Fruit fly (Drosophila melanogaster) whole organism, embryonic: ENCODE data around the gene da.

Experiments used
- CG10274 ChIP-seq: fragments of 200-800 bp; sonication (Bioruptor generic); optimal IDR thresholded peaks from 3 replicates; lab custom pipeline; 2017; ENCODE audit warnings: missing biosample characterization, mild to moderate bottlenecking, missing genetic modification characterization
- CG11696 ChIP-seq: fragments of 200-800 bp; sonication (Bioruptor generic); IDR thresholded peaks from 2 replicates; pipeline ENCODE4 v1.3.6; 2022; ENCODE audit warnings: missing biosample characterization, missing genetic modification characterization
- CG12071 ChIP-seq: fragments of 200-800 bp; sonication (Bioruptor generic); optimal IDR thresholded peaks from 3 replicates; lab custom pipeline; 2018; ENCODE audit warnings: missing biosample characterization, mild to moderate bottlenecking, missing genetic modification characterization
- CG12769 ChIP-seq: fragments of 200-800 bp; sonication (Bioruptor generic); optimal IDR thresholded peaks from 2 replicates; lab custom pipeline; 2019; ENCODE audit warnings: missing biosample characterization, mild to moderate bottlenecking, missing genetic modification characterization, moderate library complexity
- CG14014 ChIP-seq: fragments of 200-800 bp; sonication (Bioruptor generic); IDR thresholded peaks from 2 replicates; pipeline ENCODE4 v1.3.6; 2022; ENCODE audit warnings: missing biosample characterization, missing genetic modification characterization
- CG14710 ChIP-seq: fragments of 200-800 bp; sonication (Bioruptor generic); optimal IDR thresholded peaks from 3 replicates; lab custom pipeline; 2019; ENCODE audit warnings: missing biosample characterization, mild to moderate bottlenecking, missing genetic modification characterization, moderate library complexity
- CG14860 ChIP-seq: fragments of 200-800 bp; sonication (Bioruptor generic); IDR thresholded peaks from 3 replicates; pipeline ENCODE4 v1.3.6; 2022; ENCODE audit warnings: missing biosample characterization, missing genetic modification characterization; ENCODE audit not compliant: partially characterized antibody
- CG1647 ChIP-seq: fragments of 200-800 bp; sonication (Bioruptor generic); optimal IDR thresholded peaks from 3 replicates; lab custom pipeline; 2016; ENCODE audit warnings: missing biosample characterization, missing genetic modification characterization
- CG17186 ChIP-seq: fragments of 200-800 bp; sonication (Bioruptor generic); optimal IDR thresholded peaks from 3 replicates; lab custom pipeline; 2017; ENCODE audit warnings: missing biosample characterization, missing genetic modification reagents, missing genetic modification characterization
- CG17912 ChIP-seq: fragments of 200-800 bp; sonication (Bioruptor generic); optimal IDR thresholded peaks from 2 replicates; lab custom pipeline; 2018; ENCODE audit warnings: missing biosample characterization, mild to moderate bottlenecking, missing genetic modification characterization
- CG18262 ChIP-seq: fragments of 200-800 bp; optimal IDR thresholded peaks from 3 replicates; lab custom pipeline; 2019; ENCODE audit warnings: missing biosample characterization, mild to moderate bottlenecking, missing genetic modification characterization, moderate library complexity
- CG18476 ChIP-seq: fragments of 200-800 bp; sonication (Bioruptor generic); optimal IDR thresholded peaks from 2 replicates; lab custom pipeline; 2016; ENCODE audit warnings: missing biosample characterization, mild to moderate bottlenecking, missing genetic modification characterization
- CG31441 ChIP-seq: fragments of 200-800 bp; sonication (Bioruptor generic); IDR thresholded peaks from 2 replicates; pipeline ENCODE4 v1.3.6; 2022; ENCODE audit warnings: missing biosample characterization, missing genetic modification characterization
- CG3726 ChIP-seq: fragments of 200-800 bp; sonication (Bioruptor generic); IDR thresholded peaks from 3 replicates; pipeline ENCODE4, ENCODE4 v1.3.6; 2022; ENCODE audit warnings: missing biosample characterization, missing genetic modification characterization
- CG3847 ChIP-seq: fragments of 200-800 bp; sonication (Bioruptor generic); IDR thresholded peaks from 2 replicates; pipeline ENCODE4 v1.3.6; 2022; ENCODE audit warnings: missing biosample characterization, missing genetic modification characterization
- CG4730 ChIP-seq: fragments of 200-800 bp; sonication (Bioruptor generic); IDR thresholded peaks from 2 replicates; pipeline ENCODE4 v1.3.6; 2022; ENCODE audit warnings: missing biosample characterization, missing genetic modification characterization
- CG6175 ChIP-seq: fragments of 200-800 bp; sonication (Bioruptor generic); IDR thresholded peaks from 3 replicates; pipeline ENCODE4 v1.3.6; 2022; ENCODE audit warnings: missing biosample characterization, missing genetic modification characterization
- CG6689 ChIP-seq: fragments of 200-800 bp; sonication (Bioruptor generic); IDR thresholded peaks from 2 replicates; pipeline ENCODE4 v1.3.6; 2022; ENCODE audit warnings: missing biosample characterization, missing genetic modification characterization
- CG6813 ChIP-seq: fragments of 200-800 bp; sonication (Bioruptor generic); optimal IDR thresholded peaks from 2 replicates; lab custom pipeline; 2017; ENCODE audit warnings: missing biosample characterization, missing genetic modification characterization, mild to moderate bottlenecking, moderate library complexity, missing genetic modification reagents
- CG8290 ChIP-seq, 3 experiments: fragments of 200-800 bp; sonication (Bioruptor generic); optimal IDR thresholded peaks; 2 replicates each; lab custom pipeline; 2016 to 2019; ENCODE audit warnings: missing biosample characterization in 3 of 3, missing genetic modification characterization in 3 of 3, mild to moderate bottlenecking in 2 of 3, moderate library complexity in 1 of 3
- Dip2 ChIP-seq: fragments of 200-800 bp; sonication (Bioruptor generic); IDR thresholded peaks from 2 replicates; pipeline ENCODE4 v1.3.6; 2022; ENCODE audit warnings: missing biosample characterization, missing genetic modification characterization
- Dip3 ChIP-seq: fragments of 200-800 bp; sonication (Bioruptor generic); optimal IDR thresholded peaks from 3 replicates; lab custom pipeline; 2016; ENCODE audit warnings: missing biosample characterization, missing genetic modification characterization
- Elba2 ChIP-seq: fragments of 200-800 bp; sonication (Bioruptor generic); optimal IDR thresholded peaks from 3 replicates; lab custom pipeline; 2016; ENCODE audit warnings: missing biosample characterization, missing genetic modification characterization
- Fer1 ChIP-seq: fragments of 200-800 bp; sonication (Bioruptor generic); optimal IDR thresholded peaks from 2 replicates; lab custom pipeline; 2017; ENCODE audit warnings: missing biosample characterization, mild to moderate bottlenecking, missing genetic modification characterization
- MESR4 ChIP-seq: fragments of 200-800 bp; sonication (Bioruptor generic); optimal IDR thresholded peaks from 2 replicates; lab custom pipeline; 2018; ENCODE audit warnings: missing biosample characterization, mild to moderate bottlenecking, missing genetic modification characterization, moderate library complexity
- Oli ChIP-seq: fragments of 200-800 bp; sonication (Bioruptor generic); optimal IDR thresholded peaks from 2 replicates; lab custom pipeline; 2018; ENCODE audit warnings: missing biosample characterization, mild to moderate bottlenecking, missing genetic modification characterization, moderate library complexity
- Sin3A ChIP-seq: fragments of >200 bp; optimal IDR thresholded peaks from 2 replicates; lab custom pipeline; 2018
- Sox100B ChIP-seq: fragments of 200-800 bp; sonication (Bioruptor generic); optimal IDR thresholded peaks from 3 replicates; lab custom pipeline; 2018; ENCODE audit warnings: missing biosample characterization, mild to moderate bottlenecking, missing genetic modification characterization
- Stat92E ChIP-seq, 3 experiments: fragments of >200 bp in 2 of 3; fragments of 200-800 bp in 1 of 3; sonication (Bioruptor generic) in 1 of 3; optimal IDR thresholded peaks; 2 replicates each; lab custom pipeline; 2017 to 2019; ENCODE audit warnings: missing biosample characterization in 3 of 3, missing genetic modification characterization in 3 of 3, mild to moderate bottlenecking in 1 of 3, moderate library complexity in 1 of 3
- Vsx1 ChIP-seq: fragments of 200-800 bp; sonication (Bioruptor generic); optimal IDR thresholded peaks from 2 replicates; lab custom pipeline; 2017; ENCODE audit warnings: missing biosample characterization, mild to moderate bottlenecking, missing genetic modification characterization, missing genetic modification reagents
- ato ChIP-seq: fragments of 200-800 bp; sonication (Bioruptor generic); IDR thresholded peaks from 2 replicates; pipeline ENCODE4 v1.3.6; 2022; ENCODE audit warnings: missing biosample characterization, missing genetic modification characterization; ENCODE audit not compliant: partially characterized antibody
- bbx ChIP-seq: fragments of 200-800 bp; sonication (Bioruptor generic); IDR thresholded peaks from 2 replicates; pipeline ENCODE4 v1.3.6; 2022; ENCODE audit warnings: missing biosample characterization, missing genetic modification characterization; ENCODE audit not compliant: partially characterized antibody
- caup ChIP-seq: fragments of 200-800 bp; sonication (Bioruptor generic); optimal IDR thresholded peaks from 3 replicates; lab custom pipeline; 2017; ENCODE audit warnings: missing biosample characterization, mild to moderate bottlenecking, missing genetic modification characterization, moderate library complexity; ENCODE audit not compliant: severe bottlenecking
- dpn ChIP-seq, 2 experiments: fragments of 200-800 bp; sonication (Bioruptor generic); optimal IDR thresholded peaks; 3 replicates each; lab custom pipeline; 2016; ENCODE audit warnings: missing biosample characterization in 2 of 2, missing genetic modification characterization in 2 of 2
- fd96Cb ChIP-seq: fragments of 200-800 bp; sonication (Bioruptor generic); optimal IDR thresholded peaks from 2 replicates; lab custom pipeline; 2018; ENCODE audit warnings: missing biosample characterization, mild to moderate bottlenecking, missing genetic modification characterization, moderate library complexity
- kni ChIP-seq: fragments of 200-800 bp; sonication (Bioruptor generic); optimal IDR thresholded peaks from 3 replicates; lab custom pipeline; 2017; ENCODE audit warnings: mild to moderate bottlenecking, missing biosample characterization, missing genetic modification reagents, missing genetic modification characterization
- oc ChIP-seq: fragments of 200-800 bp; sonication (Bioruptor generic); optimal IDR thresholded peaks from 2 replicates; lab custom pipeline; 2018; ENCODE audit warnings: missing biosample characterization, mild to moderate bottlenecking, missing genetic modification characterization, moderate library complexity
- p53 ChIP-seq: fragments of 200-800 bp; sonication (Bioruptor generic); optimal IDR thresholded peaks from 2 replicates; lab custom pipeline; 2016; ENCODE audit warnings: missing biosample characterization, missing genetic modification characterization
- pan ChIP-seq, 4 experiments: fragments of >200 bp in 3 of 4; fragments of 200-800 bp in 1 of 4; sonication (Bioruptor generic) in 1 of 4; optimal IDR thresholded peaks in 3 of 4; IDR thresholded peaks in 1 of 4; 2 replicates each; pipeline versions ENCODE4 v1.3.6 to Lab custom; 2017 to 2022; ENCODE audit warnings: missing biosample characterization in 2 of 4, missing genetic modification characterization in 2 of 4, mixed read lengths in 1 of 4
- psq ChIP-seq: fragments of 200-800 bp; sonication (Bioruptor generic); optimal IDR thresholded peaks from 2 replicates; lab custom pipeline; 2017; ENCODE audit warnings: missing biosample characterization, missing genetic modification characterization
- ranshi ChIP-seq: fragments of 200-800 bp; sonication (Bioruptor generic); IDR thresholded peaks from 2 replicates; pipeline ENCODE4 v1.3.6; 2022; ENCODE audit warnings: missing biosample characterization, missing genetic modification characterization
- sd ChIP-seq: fragments of 200-800 bp; sonication (Bioruptor generic); optimal IDR thresholded peaks from 3 replicates; lab custom pipeline; 2018; ENCODE audit warnings: missing biosample characterization, mild to moderate bottlenecking, missing genetic modification characterization, moderate library complexity
- sqz ChIP-seq: fragments of 200-800 bp; sonication (Bioruptor generic); optimal IDR thresholded peaks from 3 replicates; lab custom pipeline; 2018; ENCODE audit warnings: missing biosample characterization, mild to moderate bottlenecking, missing genetic modification characterization
- tgo ChIP-seq: fragments of 200-800 bp; sonication (Bioruptor generic); IDR thresholded peaks from 3 replicates; pipeline ENCODE4 v1.3.6; 2022; ENCODE audit warnings: missing biosample characterization, missing genetic modification characterization
- ttk ChIP-seq: fragments of 200-800 bp; sonication (Bioruptor generic); IDR thresholded peaks from 2 replicates; pipeline ENCODE4 v2.1.2; 2022; ENCODE audit warnings: missing biosample characterization, missing genetic modification characterization
- twi ChIP-seq: fragments of 200-800 bp; optimal IDR thresholded peaks from 2 replicates; lab custom pipeline; 2019; ENCODE audit warnings: missing biosample characterization, mild to moderate bottlenecking, missing genetic modification characterization, moderate library complexity
- unc-4 ChIP-seq: fragments of 200-800 bp; sonication (Bioruptor generic); IDR thresholded peaks from 2 replicates; pipeline ENCODE4 v1.3.6; 2022; ENCODE audit warnings: missing biosample characterization, missing genetic modification characterization; ENCODE audit not compliant: partially characterized antibody

Gene da

dm6 chr2L:10375464-10376236 is 12.3 kb upstream of the da start, which contains the start of the genes CG33303 and dpr19 (continued):
- peak; percentile 89 for TF ChIP-seq MESR4
- peak; percentile 94 for TF ChIP-seq CG31441 (GFP tag; lab: Robert Waterston, UW)
- no peak for TF ChIP-seq Dip2 (GFP tag; lab: Robert Waterston, UW)
- peak; percentile 34; the same call in 1 of the 2 replicates for TF ChIP-seq CG14014
- TF ChIP-seq CG4730 (GFP tag; lab: Robert Waterston, UW), result peak; percentile 36; the same call in 1 of the 2 replicates
- TF ChIP-seq sqz (GFP tag; lab: Kevin White, UChicago), result no peak
- TF ChIP-seq ttk, result no peak; the same call in 1 of the 2 replicates
- no peak for TF ChIP-seq CG18476 (GFP tag; lab: Kevin White, UChicago)
- TF ChIP-seq CG12769 (tag; lab: Kevin White, UChicago), result no peak
- no peak for TF ChIP-seq sd
- TF ChIP-seq CG1647 (GFP tag; lab: Kevin White, UChicago), result no peak
- no peak for TF ChIP-seq CG17186 (GFP tag; lab: Kevin White, UChicago)
- no peak for TF ChIP-seq unc-4 (GFP tag; lab: Robert Waterston, UW)
- TF ChIP-seq CG6813 (GFP tag; lab: Kevin White, UChicago), result peak; percentile 65
- TF ChIP-seq Dip3 (GFP tag; lab: Kevin White, UChicago), result no peak
- TF ChIP-seq psq (GFP tag; lab: Kevin White, UChicago), result peak; percentile 10
- TF ChIP-seq ato, result no peak
- peak; percentile 71 for TF ChIP-seq twi
- TF ChIP-seq fd96Cb, result peak; percentile 66
- 0 out of 2 replicates have a peak, but pooled peaks have one; percentile 33 for TF ChIP-seq ranshi (GFP tag; lab: Robert Waterston, UW)
- no peak for TF ChIP-seq Stat92E (GFP tag; optimal IDR thresholded peaks at IDR 0.05; lab: Kevin White, UChicago)
- peak; percentile 51; the same call in 1 of the 3 replicates for TF ChIP-seq CG3726
- no peak for TF ChIP-seq CG6175 (GFP tag; lab: Robert Waterston, UW)
- TF ChIP-seq p53 (GFP tag; lab: Kevin White, UChicago), result no peak
- TF ChIP-seq dpn (GFP tag; optimal IDR thresholded peaks at IDR 0.05; lab: Kevin White, UChicago), result peak in 1 of 2 experiments; percentile 50
- peak; percentile 74 for TF ChIP-seq caup (GFP tag; lab: Kevin White, UChicago)
- no peak for TF ChIP-seq kni (GFP tag; lab: Kevin White, UChicago)
- TF ChIP-seq CG14860, result no peak
- peak; percentile 85 for TF ChIP-seq Fer1
- TF ChIP-seq CG17912 (GFP tag; lab: Kevin White, UChicago), result peak; percentile 29
- TF ChIP-seq tgo (GFP tag; lab: Robert Waterston, UW), result peak; percentile 66; the same call in 2 of the 3 replicates
- TF ChIP-seq CG18262 (tag; lab: Kevin White, UChicago), result peak; percentile 89
- peak; percentile 68 for TF ChIP-seq CG6689 (GFP tag; lab: Robert Waterston, UW)
- peak; percentile 83 for TF ChIP-seq Sox100B (GFP tag; lab: Kevin White, UChicago)
- 0 out of 2 replicates have a peak, but pooled peaks have one; percentile 19 for TF ChIP-seq bbx (GFP tag; lab: Robert Waterston, UW)
- TF ChIP-seq oc (tag; lab: Kevin White, UChicago), result no peak
- TF ChIP-seq CG11696 (GFP tag; lab: Robert Waterston, UW), result peak; percentile 63; the same call in 1 of the 2 replicates
- no peak for TF ChIP-seq pan (optimal IDR thresholded peaks at IDR 0.05; lab: Kevin White, UChicago)
- TF ChIP-seq pan (GFP tag; optimal IDR thresholded peaks at IDR 0.05 in 1 of 2, IDR thresholded peaks at IDR 0.05 in 1 of 2), result peak in 1 of 2 experiments; percentile 64
- TF ChIP-seq CG14710 (tag; lab: Kevin White, UChicago), result peak; percentile 90
- no peak for TF ChIP-seq Elba2 (GFP tag; lab: Kevin White, UChicago)
- TF ChIP-seq CG8290 (GFP tag; optimal IDR thresholded peaks at IDR 0.05; lab: Kevin White, UChicago), result peak; percentile 73
- TF ChIP-seq CG8290 (tag; optimal IDR thresholded peaks at IDR 0.05; lab: Kevin White, UChicago), result no peak
- no peak for TF ChIP-seq Vsx1
- no peak for TF ChIP-seq Sin3A (lab: Kevin White, UChicago)
- TF ChIP-seq CG12071, result no peak
- TF ChIP-seq CG10274 (GFP tag; lab: Kevin White, UChicago), result no peak
- TF ChIP-seq Oli, result peak; percentile 64
- TF ChIP-seq CG3847 (GFP tag; lab: Robert Waterston, UW), result peak; percentile 41; the same call in 1 of the 2 replicates
